Fruit fly (Drosophila melanogaster) whole organism, prepupa: Measurements from ENCODE around the gene mirr.

Experiments used
- CG32006 ChIP-seq: fragments of 200-800 bp; sonication (Bioruptor generic); optimal IDR thresholded peaks from 3 replicates; lab custom pipeline; 2017; ENCODE audit warnings: missing biosample characterization, mild to moderate bottlenecking, missing genetic modification characterization
- CG3919 ChIP-seq: fragments of 200-800 bp; sonication (Bioruptor generic); optimal IDR thresholded peaks from 3 replicates; lab custom pipeline; 2016; ENCODE audit warnings: missing biosample characterization, missing genetic modification characterization
- Eip75B ChIP-seq: fragments of 200-800 bp; sonication (Bioruptor generic); optimal IDR thresholded peaks from 3 replicates; lab custom pipeline; 2016; ENCODE audit warnings: missing biosample characterization, missing genetic modification characterization
- Lpt ChIP-seq: fragments of 200-800 bp; sonication (Bioruptor generic); optimal IDR thresholded peaks from 3 replicates; lab custom pipeline; 2016; ENCODE audit warnings: missing biosample characterization, missing genetic modification characterization
- dsx ChIP-seq: fragments of 200-800 bp; optimal IDR thresholded peaks from 3 replicates; lab custom pipeline; 2019; ENCODE audit warnings: missing biosample characterization, mild to moderate bottlenecking, missing genetic modification characterization, moderate library complexity; ENCODE audit not compliant: poor library complexity, severe bottlenecking
- esn ChIP-seq: fragments of 200-800 bp; sonication (Bioruptor generic); optimal IDR thresholded peaks from 2 replicates; lab custom pipeline; 2016; ENCODE audit warnings: missing biosample characterization, mild to moderate bottlenecking, missing genetic modification characterization, moderate library complexity
- fd59A ChIP-seq: fragments of 200-800 bp; sonication (Bioruptor generic); optimal IDR thresholded peaks from 2 replicates; lab custom pipeline; 2017; ENCODE audit warnings: missing biosample characterization, mild to moderate bottlenecking, missing genetic modification characterization, missing genetic modification reagents

- TF ChIP-seq CG3919 (GFP tag; lab: Kevin White, UChicago): no peak
- no peak for TF ChIP-seq Lpt (GFP tag; lab: Kevin White, UChicago)
- TF ChIP-seq Eip75B: no peak
- no peak for TF ChIP-seq fd59A (GFP tag; lab: Kevin White, UChicago)
- no peak for TF ChIP-seq dsx
- TF ChIP-seq esn (GFP tag; lab: Kevin White, UChicago): no peak
- TF ChIP-seq CG32006 (GFP tag; lab: Kevin White, UChicago): no peak
These were observed 8.7 kb upstream of the mirr start for dm6 chr3L:12684690-12685089.
